Worm (Caenorhabditis elegans) whole organism, early embryonic: ENCODE measurements around the gene Y69H2.1.

ENCODE experiments used
- B0310.2 ChIP-seq: sonication (generic microtip); optimal IDR thresholded peaks from 2 replicates; lab custom pipeline; 2016; ENCODE audit warnings: mild to moderate bottlenecking, missing genetic modification characterization, missing compliant biosample characterization
- aly-1 ChIP-seq: sonication (generic microtip); optimal IDR thresholded peaks from 2 replicates; lab custom pipeline; 2016; ENCODE audit warnings: missing genetic modification characterization, missing compliant biosample characterization
- ama-1 ChIP-seq: fragments of 150-350 bp; optimal IDR thresholded peaks from 2 replicates; lab custom pipeline; 2014
- ets-7 ChIP-seq: sonication (generic microtip); optimal IDR thresholded peaks from 2 replicates; lab custom pipeline; 2016; ENCODE audit warnings: missing genotype, missing genetic modification characterization, missing compliant biosample characterization
- flt-1 ChIP-seq: fragments of 200-800 bp; sonication (Bioruptor generic); IDR thresholded peaks from 2 replicates; pipeline ENCODE4 v1.3.6; 2022; ENCODE audit warnings: missing genetic modification characterization, missing compliant biosample characterization
- hmbx-1 ChIP-seq: sonication (generic microtip); optimal IDR thresholded peaks from 2 replicates; lab custom pipeline; 2016; ENCODE audit warnings: mild to moderate bottlenecking, missing genetic modification characterization, missing compliant biosample characterization
- hmg-4 ChIP-seq: fragments of 200-800 bp; sonication (Bioruptor generic); optimal IDR thresholded peaks from 2 replicates; lab custom pipeline; 2018; ENCODE audit warnings: mild to moderate bottlenecking, missing genetic modification characterization, missing compliant biosample characterization
- hnd-1 ChIP-seq: sonication (generic microtip); optimal IDR thresholded peaks from 2 replicates; lab custom pipeline; 2016; ENCODE audit warnings: missing genetic modification characterization, missing compliant biosample characterization
- pes-1 ChIP-seq: fragments of 200-800 bp; sonication (Bioruptor generic); IDR thresholded peaks from 2 replicates; pipeline ENCODE4 v1.3.6; 2022; ENCODE audit warnings: missing genetic modification reagents, missing genetic modification characterization, missing compliant biosample characterization
- scrt-1 ChIP-seq: fragments of 200-800 bp; sonication (Bioruptor generic); IDR thresholded peaks from 2 replicates; pipeline ENCODE4 v1.3.6; 2022; ENCODE audit warnings: missing genetic modification characterization, missing compliant biosample characterization
- tbx-11 ChIP-seq: fragments of 200-800 bp; sonication (Bioruptor generic); IDR thresholded peaks from 2 replicates; pipeline ENCODE4 v1.3.6; 2022; ENCODE audit warnings: missing genetic modification characterization, missing compliant biosample characterization
- tbx-37 ChIP-seq: fragments of 200-800 bp; sonication (Bioruptor generic); conservative IDR thresholded peaks from 2 replicates; pipeline ENCODE4 v1.3.6; 2022; ENCODE audit warnings: missing genetic modification reagents, missing genetic modification characterization, missing compliant biosample characterization

DNA sequence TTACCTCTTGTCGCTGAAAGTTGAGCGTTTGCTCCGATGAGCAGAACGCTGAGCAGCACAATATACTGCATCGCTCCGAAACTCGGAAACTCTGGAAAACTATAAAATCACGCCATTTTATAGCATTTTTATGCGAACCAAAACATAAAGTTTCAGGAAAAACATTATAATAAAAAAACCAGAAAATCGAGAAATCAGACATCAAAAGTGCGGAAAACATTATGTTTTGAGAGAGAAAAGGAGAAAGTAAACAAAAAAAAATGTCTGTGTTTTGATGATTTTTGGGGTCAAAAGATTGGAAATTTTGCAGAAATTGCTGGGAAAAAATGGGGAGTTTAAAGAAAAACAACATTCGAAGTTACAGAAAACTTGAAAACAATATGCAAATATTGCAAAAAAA lies 41.7 kb upstream of the Y69H2.1 start, which contains the start of gene Y69H2.3:
- TF ChIP-seq tbx-37 (GFP tag; lab: Robert Waterston, UW) (no peak), ama-1 (no peak), scrt-1 (GFP tag; lab: Robert Waterston, UW) (no peak), tbx-11 (no peak), flt-1 (no peak), hnd-1 (tag; lab: Kevin White, UChicago) (no peak), B0310.2 (tag; lab: Kevin White, UChicago) (no peak), hmbx-1 (tag; lab: Kevin White, UChicago) (no peak), aly-1 (no peak), pes-1 (GFP tag; lab: Robert Waterston, UW) (no peak), hmg-4 (GFP tag; lab: Kevin White, UChicago) (no peak), ets-7 (tag; lab: Kevin White, UChicago) (no peak)
